Worm (Caenorhabditis elegans): ENCODE data around the gene spe-51.

DNA sequence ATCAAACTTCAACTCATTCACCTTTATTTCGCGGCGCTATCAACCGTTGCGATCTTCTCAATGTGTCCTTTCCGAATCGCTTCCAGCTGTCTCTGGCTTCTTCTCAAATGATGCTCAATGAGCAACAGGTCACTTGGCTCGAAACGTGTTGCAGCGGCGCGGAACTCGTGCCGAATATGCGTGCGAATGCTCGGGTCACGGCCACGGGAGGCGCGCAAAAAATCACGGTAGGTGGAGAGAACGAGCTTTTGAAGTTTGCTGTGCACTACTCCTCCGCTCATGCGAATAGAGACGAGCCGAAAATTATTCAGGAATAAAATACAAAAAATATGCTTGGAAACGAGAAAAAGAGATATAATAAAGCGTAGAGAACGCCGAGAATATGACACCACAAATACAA, 17.9 kb downstream of the spe-51 start, which contains the start of gene cif-1:
- TF ChIP-seq T22C8.4 (GFP tag; IDR thresholded peaks at IDR 0.05) (no peak), ztf-23 (GFP tag; IDR thresholded peaks at IDR 0.05) (no peak)
